Fruit fly (Drosophila melanogaster): Measurements from ENCODE around the gene Usp32.

The Usp32 gene

DNA sequence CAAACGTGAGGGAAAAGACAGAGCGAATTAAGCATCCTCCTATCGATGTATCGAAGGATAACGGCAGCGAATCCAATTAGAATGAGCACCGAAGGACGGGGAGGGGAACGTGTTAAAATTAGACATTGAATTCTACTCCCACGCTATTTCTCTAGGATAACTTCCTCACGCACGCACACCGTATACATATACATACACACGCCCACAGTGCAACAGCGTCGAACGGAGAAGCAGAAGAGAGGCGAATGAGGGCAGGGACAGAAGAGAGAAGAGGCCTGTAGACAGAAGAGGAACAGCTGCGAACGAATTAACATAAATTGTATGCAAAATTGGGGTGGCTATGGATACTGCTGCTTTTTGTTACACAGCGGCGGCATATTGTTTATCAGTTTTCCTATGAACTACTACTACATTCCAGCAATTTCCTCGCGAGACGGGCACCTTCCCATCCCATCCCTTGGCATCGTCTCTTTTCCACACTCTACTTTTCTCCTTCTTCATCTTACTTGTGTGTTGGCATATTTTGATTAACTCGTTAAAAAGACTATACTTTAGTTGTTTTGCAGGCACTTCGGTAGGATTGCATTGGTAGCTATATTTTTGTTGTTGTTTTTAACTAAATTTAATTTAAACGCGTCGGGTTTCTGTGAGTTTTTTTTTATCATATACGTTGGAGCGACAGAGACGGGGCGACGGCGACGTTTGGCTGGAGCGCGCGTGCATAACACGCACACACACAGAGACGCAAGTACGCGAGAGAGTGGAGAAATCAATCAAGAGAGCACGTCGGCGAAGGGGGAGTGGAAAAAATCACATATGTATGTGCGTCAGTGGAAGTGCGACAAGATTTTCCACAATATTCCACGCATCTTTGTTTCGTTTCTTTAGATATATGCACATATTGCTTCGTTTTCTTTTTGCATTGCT lies 37.5 kb downstream of the Usp32 start (continued):
- TF ChIP-seq tgo (GFP tag; IDR thresholded peaks at IDR 0.05) = no peak
- TF ChIP-seq CG10431 (GFP tag; optimal IDR thresholded peaks at IDR 0.05) = no peak
- TF ChIP-seq CG17912 (GFP tag; optimal IDR thresholded peaks at IDR 0.05) = no peak
- TF ChIP-seq ind (GFP tag; optimal IDR thresholded peaks at IDR 0.05) = no peak
- no peak for TF ChIP-seq CG7372 (GFP tag; IDR thresholded peaks at IDR 0.05)
- TF ChIP-seq Max (GFP tag; optimal IDR thresholded peaks at IDR 0.05) = no peak
- no peak for TF ChIP-seq run (tag; optimal IDR thresholded peaks at IDR 0.05)
- no peak for TF ChIP-seq CG33557 (GFP tag; optimal IDR thresholded peaks at IDR 0.05)
- peak; percentile 17; the same call in 1 of the 2 replicates for TF ChIP-seq Rfx (GFP tag; IDR thresholded peaks at IDR 0.05)
- TF ChIP-seq HLHmδ (GFP tag; optimal IDR thresholded peaks at IDR 0.05) = peak; percentile 31
- TF ChIP-seq tio (GFP tag; optimal IDR thresholded peaks at IDR 0.05) = no peak
- TF ChIP-seq abd-A (tag; optimal IDR thresholded peaks at IDR 0.05) = peak; percentile 1
- TF ChIP-seq bab2 (GFP tag; optimal IDR thresholded peaks at IDR 0.05) = no peak
- TF ChIP-seq Scr (GFP tag; IDR thresholded peaks at IDR 0.05; ENCODE audit: partially characterized antibody) = peak; percentile 35
- TF ChIP-seq CG32767 (GFP tag; IDR thresholded peaks at IDR 0.05) = peak; percentile 6; the same call in 1 of the 2 replicates
- TF ChIP-seq E2f2 (GFP tag; IDR thresholded peaks at IDR 0.05) = no peak
- TF ChIP-seq sd (tag; optimal IDR thresholded peaks at IDR 0.05) = peak; percentile 91
- TF ChIP-seq Hmr (GFP tag; optimal IDR thresholded peaks at IDR 0.05) = no peak
- no peak for TF ChIP-seq CG14014 (GFP tag; IDR thresholded peaks at IDR 0.05)
- no peak for TF ChIP-seq Mes4 (GFP tag; optimal IDR thresholded peaks at IDR 0.05)
- TF ChIP-seq gro (GFP tag; optimal IDR thresholded peaks at IDR 0.05) = peak; percentile 11
- peak in 1 of 2 experiments; percentile 91 for TF ChIP-seq insv (GFP tag; optimal IDR thresholded peaks at IDR 0.05)
- no peak for TF ChIP-seq cad (GFP tag; optimal IDR thresholded peaks at IDR 0.05)
- peak; percentile 9 for TF ChIP-seq kni (GFP tag; optimal IDR thresholded peaks at IDR 0.05)
- TF ChIP-seq tup (GFP tag; optimal IDR thresholded peaks at IDR 0.05) = no peak
- TF ChIP-seq Blimp-1 (GFP tag; optimal IDR thresholded peaks at IDR 0.05) = no peak
- TF ChIP-seq fd64A (GFP tag; optimal IDR thresholded peaks at IDR 0.05) = no peak
- TF ChIP-seq yki (optimal IDR thresholded peaks at IDR 0.05) = peak; percentile 26
- TF ChIP-seq Fer3 (tag; optimal IDR thresholded peaks at IDR 0.05) = no peak
- TF ChIP-seq CG6654 (GFP tag; optimal IDR thresholded peaks at IDR 0.05) = no peak
- no peak for TF ChIP-seq CG13424 (tag; optimal IDR thresholded peaks at IDR 0.05)
- TF ChIP-seq BtbVII (GFP tag; optimal IDR thresholded peaks at IDR 0.05) = no peak
- peak; percentile 54 for TF ChIP-seq CG3163 (GFP tag; optimal IDR thresholded peaks at IDR 0.05)
- TF ChIP-seq Eip74EF (GFP tag; optimal IDR thresholded peaks at IDR 0.05) = no peak
- no peak for TF ChIP-seq zen (tag; optimal IDR thresholded peaks at IDR 0.05)
- no peak for TF ChIP-seq CG12659 (GFP tag; optimal IDR thresholded peaks at IDR 0.05)
- TF ChIP-seq Asciz (GFP tag; optimal IDR thresholded peaks at IDR 0.05) = peak; percentile 8
- TF ChIP-seq Deaf1 (tag; optimal IDR thresholded peaks at IDR 0.05) = no peak
- no peak for TF ChIP-seq Taf1 (GFP tag; IDR thresholded peaks at IDR 0.05)
- no peak for TF ChIP-seq CG2678 (tag; optimal IDR thresholded peaks at IDR 0.05)
- no peak for TF ChIP-seq CG17186 (GFP tag; optimal IDR thresholded peaks at IDR 0.05)
- peak; percentile 87 for TF ChIP-seq cg (GFP tag; optimal IDR thresholded peaks at IDR 0.05)
- TF ChIP-seq pros (GFP tag; optimal IDR thresholded peaks at IDR 0.05) = peak; percentile 55
- no peak for TF ChIP-seq CG17361 (GFP tag; IDR thresholded peaks at IDR 0.05)
- no peak for TF ChIP-seq slou (GFP tag; optimal IDR thresholded peaks at IDR 0.05)
- no peak for TF ChIP-seq CG15269 (tag; optimal IDR thresholded peaks at IDR 0.05)
- no peak for TF ChIP-seq CG11560 (tag; IDR thresholded peaks at IDR 0.05)
- TF ChIP-seq Rx (GFP tag; IDR thresholded peaks at IDR 0.05) = no peak
- TF ChIP-seq Hey (tag; optimal IDR thresholded peaks at IDR 0.05) = no peak

Data from whole organism, embryonic.